Fruit fly (Drosophila melanogaster): Measurements from ENCODE around the gene CG3308.

Gene CG3308

DNA sequence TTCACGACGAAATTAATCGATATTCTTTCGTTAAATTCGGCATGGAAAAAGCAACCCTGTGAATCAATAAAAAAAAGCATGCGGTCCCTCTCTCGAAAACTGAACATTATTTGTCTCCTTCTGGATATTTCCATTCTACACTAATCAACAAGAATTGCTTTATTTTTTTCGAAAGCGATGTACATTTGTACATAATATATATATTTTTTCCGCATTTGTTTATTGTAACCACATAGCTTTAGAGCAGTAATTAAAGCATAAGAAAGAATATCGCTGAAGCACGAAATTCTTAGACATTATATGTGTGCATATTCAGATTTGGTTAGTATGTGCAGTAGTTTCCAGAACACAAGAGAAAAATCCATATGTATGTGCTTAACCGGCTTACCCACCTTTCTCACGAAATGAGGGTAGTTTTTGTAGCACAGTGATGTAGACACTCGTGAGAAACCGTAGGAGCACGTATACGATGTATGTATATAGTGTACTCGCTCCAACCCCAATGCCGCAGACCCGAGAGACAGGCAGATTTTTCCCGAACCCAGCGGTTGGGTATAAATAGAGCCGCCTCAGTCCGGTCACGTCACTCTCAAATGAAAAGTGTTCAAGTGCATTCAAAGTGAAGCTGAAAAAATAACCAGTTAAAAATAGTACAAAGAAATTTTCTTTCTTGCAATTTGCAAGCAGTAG is 22.6 kb upstream of the CG3308 start (continued):
- peak; percentile 93 for TF ChIP-seq Sox100B (GFP tag; optimal IDR thresholded peaks at IDR 0.05)
- no peak for TF ChIP-seq cas (GFP tag; IDR thresholded peaks at IDR 0.05)
- peak; percentile 65 for TF ChIP-seq zen (tag; optimal IDR thresholded peaks at IDR 0.05)
- TF ChIP-seq danr (GFP tag; IDR thresholded peaks at IDR 0.05) = no peak
- TF ChIP-seq CG32772 (GFP tag; IDR thresholded peaks at IDR 0.05) = no peak
- no peak for TF ChIP-seq otp (GFP tag; IDR thresholded peaks at IDR 0.05)
- TF ChIP-seq CG34422 (GFP tag; IDR thresholded peaks at IDR 0.05) = no peak
- no peak for TF ChIP-seq CG16779 (GFP tag; IDR thresholded peaks at IDR 0.05)
- peak; percentile 60 for TF ChIP-seq wek (GFP tag; optimal IDR thresholded peaks at IDR 0.05)
- TF ChIP-seq CG17385 (GFP tag; optimal IDR thresholded peaks at IDR 0.05) = peak; percentile 86
- TF ChIP-seq onecut (GFP tag; IDR thresholded peaks at IDR 0.05) = peak; percentile 97
- peak; percentile 92 for TF ChIP-seq sens (GFP tag)
- TF ChIP-seq CG15696 (tag; optimal IDR thresholded peaks at IDR 0.05) = peak; percentile 73
- TF ChIP-seq CG7963 (GFP tag; IDR thresholded peaks at IDR 0.05; ENCODE audit: partially characterized antibody) = no peak
- peak; percentile 91 for TF ChIP-seq CG12391 (tag; optimal IDR thresholded peaks at IDR 0.05)
- no peak for TF ChIP-seq CG4730 (GFP tag; IDR thresholded peaks at IDR 0.05)
- TF ChIP-seq CG42726 (GFP tag; IDR thresholded peaks at IDR 0.05; ENCODE audit: partially characterized antibody) = no peak
- peak; percentile 86 for TF ChIP-seq CG10543 (GFP tag; optimal IDR thresholded peaks at IDR 0.05)
- TF ChIP-seq CG8924 (tag; optimal IDR thresholded peaks at IDR 0.05) = peak; percentile 95
- peak; percentile 53 for TF ChIP-seq CG7786 (GFP tag; optimal IDR thresholded peaks at IDR 0.05)
- TF ChIP-seq CG1647 (GFP tag; optimal IDR thresholded peaks at IDR 0.05) = peak; percentile 67
- peak; percentile 88 for TF ChIP-seq dmrt99B (tag; optimal IDR thresholded peaks at IDR 0.05)
- peak in 1 of 3 experiments; percentile 89 for TF ChIP-seq lola (GFP tag; optimal IDR thresholded peaks at IDR 0.05)
- TF ChIP-seq Hmx (GFP tag; optimal IDR thresholded peaks at IDR 0.05) = peak; percentile 83
- no peak for TF ChIP-seq CG10366 (GFP tag; IDR thresholded peaks at IDR 0.05)
- TF ChIP-seq jigr1 (GFP tag; IDR thresholded peaks at IDR 0.05) = no peak
- TF ChIP-seq CG1602 (GFP tag; optimal IDR thresholded peaks at IDR 0.05) = peak; percentile 81
- no peak for TF ChIP-seq CG17361 (GFP tag; IDR thresholded peaks at IDR 0.05)
- peak; percentile 60 for TF ChIP-seq CG4328 (GFP tag; optimal IDR thresholded peaks at IDR 0.05)
- no peak for TF ChIP-seq CTCF (GFP tag; optimal IDR thresholded peaks at IDR 0.05)
- TF ChIP-seq CG18011 (GFP tag; optimal IDR thresholded peaks at IDR 0.05) = peak; percentile 59
- TF ChIP-seq en (GFP tag; optimal IDR thresholded peaks at IDR 0.05) = no peak
- TF ChIP-seq pfk (GFP tag; optimal IDR thresholded peaks at IDR 0.05) = peak; percentile 22
- TF ChIP-seq Fer2 (tag; optimal IDR thresholded peaks at IDR 0.05) = peak; percentile 71
- TF ChIP-seq toy (GFP tag; IDR thresholded peaks at IDR 0.05) = no peak
- no peak for TF ChIP-seq ken (GFP tag; IDR thresholded peaks at IDR 0.05)
- peak; percentile 90 for TF ChIP-seq cwo (GFP tag; optimal IDR thresholded peaks at IDR 0.05)
- peak; percentile 20 for TF ChIP-seq Spps (tag; optimal IDR thresholded peaks at IDR 0.05)
- peak; percentile 12 for TF ChIP-seq Sry-β (GFP tag; optimal IDR thresholded peaks at IDR 0.05)
- TF ChIP-seq mirr (GFP tag; optimal IDR thresholded peaks at IDR 0.05) = peak; percentile 73
- peak; percentile 72 for TF ChIP-seq trh (GFP tag; optimal IDR thresholded peaks at IDR 0.05)
- TF ChIP-seq Drgx (GFP tag; IDR thresholded peaks at IDR 0.05) = no peak
- TF ChIP-seq CG34376 (GFP tag; optimal IDR thresholded peaks at IDR 0.05) = peak; percentile 96
- TF ChIP-seq Max (GFP tag; optimal IDR thresholded peaks at IDR 0.05) = peak; percentile 73
- peak; percentile 58 for TF ChIP-seq TFAM (GFP tag; optimal IDR thresholded peaks at IDR 0.05)
- TF ChIP-seq CG4360 (GFP tag; IDR thresholded peaks at IDR 0.05) = no peak
- no peak for TF ChIP-seq vnd (GFP tag; IDR thresholded peaks at IDR 0.05; ENCODE audit: partially characterized antibody)
- peak; percentile 44 for TF ChIP-seq CG3065 (GFP tag; optimal IDR thresholded peaks at IDR 0.05)
- TF ChIP-seq CG12236 (GFP tag; optimal IDR thresholded peaks at IDR 0.05) = peak; percentile 40
- no peak for TF ChIP-seq hkb (optimal IDR thresholded peaks at IDR 0.05)
- no peak for TF ChIP-seq hkb (GFP tag; IDR thresholded peaks at IDR 0.05)
